Worm (Caenorhabditis elegans): ENCODE results near the gene R107.9.

Gene R107.9

DNA sequence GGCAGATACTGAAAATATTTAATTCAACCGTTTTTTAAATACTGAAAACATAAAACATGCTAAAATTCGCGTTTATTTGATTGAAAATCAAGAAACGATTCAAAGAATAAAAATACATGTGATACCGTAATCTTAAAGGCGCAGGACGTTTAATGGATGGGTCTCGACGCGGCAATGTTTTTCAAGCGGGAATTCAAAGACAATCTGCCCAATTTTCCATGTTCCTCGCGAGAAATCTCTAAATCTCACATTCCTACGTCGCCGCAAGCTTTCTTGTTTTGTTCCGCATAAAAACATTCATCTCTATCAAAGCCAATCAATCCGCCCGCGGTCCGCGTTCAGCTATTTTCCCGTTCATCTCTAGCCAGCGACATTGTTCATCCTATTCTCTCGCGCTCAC, 36.3 kb upstream of the R107.9 start (continued):
- no peak for TF ChIP-seq lag-1 (GFP tag; IDR thresholded peaks at IDR 0.05)
- peak; percentile 83 for TF ChIP-seq lsl-1 (GFP tag; optimal IDR thresholded peaks at IDR 0.05)
- peak; percentile 68 for TF ChIP-seq madf-8 (GFP tag; conservative IDR thresholded peaks at IDR 0.05)
- TF ChIP-seq lin-54 (GFP tag; optimal IDR thresholded peaks at IDR 0.05) = peak; percentile 70
- TF ChIP-seq T07F8.4 (tag; optimal IDR thresholded peaks at IDR 0.05) = no peak
- TF ChIP-seq madf-10 (tag; optimal IDR thresholded peaks at IDR 0.05) = no peak
- TF ChIP-seq sea-2 (GFP tag; IDR thresholded peaks at IDR 0.05) = no peak
- TF ChIP-seq Y95B8A.8 (GFP tag; IDR thresholded peaks at IDR 0.05) = no peak
- peak; percentile 66 for TF ChIP-seq D2030.7 (GFP tag; IDR thresholded peaks at IDR 0.05)
- peak; percentile 7 for TF ChIP-seq ztf-18 (tag; optimal IDR thresholded peaks at IDR 0.05)
- TF ChIP-seq ztf-3 (GFP tag; optimal IDR thresholded peaks at IDR 0.05) = no peak
- peak; percentile 86 for TF ChIP-seq efl-1 (GFP tag; optimal IDR thresholded peaks at IDR 0.05)
- TF ChIP-seq die-1 (tag; optimal IDR thresholded peaks at IDR 0.05) = no peak
- no peak for TF ChIP-seq chd-7 (tag; optimal IDR thresholded peaks at IDR 0.05)
- no peak for TF ChIP-seq nhr-90 (tag; optimal IDR thresholded peaks at IDR 0.05)
- TF ChIP-seq pha-4 (tag; optimal IDR thresholded peaks at IDR 0.05) = no peak
- no peak for TF ChIP-seq ztf-28 (GFP tag; IDR thresholded peaks at IDR 0.05)
- peak; percentile 18; the same call in 1 of the 2 replicates for TF ChIP-seq pbrm-1 (GFP tag; IDR thresholded peaks at IDR 0.05)
- no peak for TF ChIP-seq T26A5.8 (tag; optimal IDR thresholded peaks at IDR 0.05)
- no peak for TF ChIP-seq K11D2.4 (GFP tag; IDR thresholded peaks at IDR 0.05)
- no peak for TF ChIP-seq snpc-3.4 (tag; optimal IDR thresholded peaks at IDR 0.05)
- TF ChIP-seq mcd-1 (GFP tag; IDR thresholded peaks at IDR 0.05) = no peak
- no peak for TF ChIP-seq attf-3 (GFP tag; conservative IDR thresholded peaks at IDR 0.05)
- TF ChIP-seq xnd-1 (tag; optimal IDR thresholded peaks at IDR 0.05) = peak; percentile 76
- no peak for TF ChIP-seq snpc-4 (GFP tag; optimal IDR thresholded peaks at IDR 0.05)
- no peak for TF ChIP-seq snpc-4 (tag; optimal IDR thresholded peaks at IDR 0.05)
- no peak for TF ChIP-seq F23B12.7 (tag; optimal IDR thresholded peaks at IDR 0.05; ENCODE audit: insufficient read depth)
- TF ChIP-seq dpl-1 (GFP tag; optimal IDR thresholded peaks at IDR 0.05) = peak; percentile 75
- TF ChIP-seq F10E7.11 (tag; optimal IDR thresholded peaks at IDR 0.05) = no peak
- TF ChIP-seq rpc-1 (optimal IDR thresholded peaks at IDR 0.05) = no peak
- TF ChIP-seq rpc-1 (tag; optimal IDR thresholded peaks at IDR 0.05) = no peak
- no peak for TF ChIP-seq hrde-1 (tag; optimal IDR thresholded peaks at IDR 0.05; ENCODE audit: borderline replicate concordance)
- TF ChIP-seq ztf-25 (GFP tag; IDR thresholded peaks at IDR 0.05) = no peak
- peak; percentile 52; the same call in 1 of the 2 replicates for TF ChIP-seq hsf-1 (GFP tag; IDR thresholded peaks at IDR 0.05)
- peak in 1 of 3 experiments; percentile 47 for TF ChIP-seq lin-35 (GFP tag; optimal IDR thresholded peaks at IDR 0.05)
- TF ChIP-seq hlh-12 (tag; optimal IDR thresholded peaks at IDR 0.05) = no peak
- peak; percentile 63 for TF ChIP-seq ceh-91 (GFP tag; IDR thresholded peaks at IDR 0.05)
- TF ChIP-seq C17E4.6 (GFP tag; IDR thresholded peaks at IDR 0.05) = peak; percentile 24; the same call in 1 of the 2 replicates
- peak; percentile 17 for TF ChIP-seq F49E8.2 (tag; optimal IDR thresholded peaks at IDR 0.05; ENCODE audit: insufficient read depth)
- no peak for TF ChIP-seq nfyb-1 (GFP tag; IDR thresholded peaks at IDR 0.05)
- TF ChIP-seq lsy-27 (tag; optimal IDR thresholded peaks at IDR 0.05; ENCODE audit: borderline replicate concordance, insufficient read depth) = no peak
- no peak for TF ChIP-seq sdz-38 (tag; optimal IDR thresholded peaks at IDR 0.05)
- no peak for TF ChIP-seq F55B11.4 (tag; optimal IDR thresholded peaks at IDR 0.05; ENCODE audit: borderline replicate concordance, insufficient read depth)
